Fruit fly (Drosophila melanogaster) whole organism, prepupa: ENCODE data around the gene CG7650.

Source experiments
- Blimp-1 ChIP-seq: fragments of 200-800 bp; sonication (Bioruptor generic); optimal IDR thresholded peaks from 3 replicates; lab custom pipeline; 2017; ENCODE audit warnings: missing biosample characterization, missing genetic modification characterization, mild to moderate bottlenecking, moderate library complexity, missing genetic modification reagents
- CG10631 ChIP-seq: fragments of 200-800 bp; sonication (Bioruptor generic); optimal IDR thresholded peaks from 2 replicates; lab custom pipeline; 2016; ENCODE audit warnings: missing biosample characterization, missing genetic modification characterization
- CG10669 ChIP-seq: fragments of 200-800 bp; sonication (Bioruptor generic); optimal IDR thresholded peaks from 3 replicates; lab custom pipeline; 2018; ENCODE audit warnings: missing biosample characterization, mild to moderate bottlenecking, missing genetic modification characterization, moderate library complexity
- CG11294 ChIP-seq: fragments of 200-800 bp; sonication (Bioruptor generic); IDR thresholded peaks from 2 replicates; pipeline ENCODE4 v1.3.6; 2022; ENCODE audit warnings: missing biosample characterization, missing genetic modification characterization
- CG11902 ChIP-seq: fragments of 200-800 bp; sonication (Bioruptor generic); optimal IDR thresholded peaks from 3 replicates; lab custom pipeline; 2016; ENCODE audit warnings: missing biosample characterization, missing genetic modification characterization
- CG15336 ChIP-seq: fragments of 200-800 bp; sonication (Bioruptor generic); IDR thresholded peaks from 2 replicates; pipeline ENCODE4 v1.3.6; 2022; ENCODE audit warnings: missing biosample characterization, missing genetic modification characterization
- CG3032 ChIP-seq: fragments of 200-800 bp; optimal IDR thresholded peaks from 2 replicates; lab custom pipeline; 2019; ENCODE audit warnings: missing biosample characterization, mild to moderate bottlenecking, missing genetic modification characterization, moderate library complexity
- CG32006 ChIP-seq: fragments of 200-800 bp; sonication (Bioruptor generic); optimal IDR thresholded peaks from 3 replicates; lab custom pipeline; 2017; ENCODE audit warnings: missing biosample characterization, mild to moderate bottlenecking, missing genetic modification characterization
- CG34406 ChIP-seq: fragments of 200-800 bp; sonication (Bioruptor generic); optimal IDR thresholded peaks from 3 replicates; lab custom pipeline; 2016; ENCODE audit warnings: missing biosample characterization, missing genetic modification characterization
- CG3919 ChIP-seq: fragments of 200-800 bp; sonication (Bioruptor generic); optimal IDR thresholded peaks from 3 replicates; lab custom pipeline; 2016; ENCODE audit warnings: missing biosample characterization, missing genetic modification characterization
- CG4318 ChIP-seq: fragments of 200-800 bp; sonication (Bioruptor generic); optimal IDR thresholded peaks from 3 replicates; lab custom pipeline; 2017; ENCODE audit warnings: missing biosample characterization, mild to moderate bottlenecking, missing genetic modification characterization
- CG6163 ChIP-seq: fragments of 200-800 bp; sonication (Bioruptor generic); IDR thresholded peaks from 3 replicates; pipeline ENCODE4 v1.3.6; 2022; ENCODE audit warnings: missing biosample characterization, missing genetic modification characterization
- CG6276 ChIP-seq: fragments of 200-800 bp; sonication (Bioruptor generic); optimal IDR thresholded peaks from 2 replicates; lab custom pipeline; 2017; ENCODE audit warnings: missing biosample characterization, mild to moderate bottlenecking, missing genetic modification characterization
- CG6792 ChIP-seq: fragments of 200-800 bp; sonication (Bioruptor generic); optimal IDR thresholded peaks from 3 replicates; lab custom pipeline; 2016; ENCODE audit warnings: missing biosample characterization, missing genetic modification characterization
- CG6808 ChIP-seq: fragments of 200-800 bp; sonication (Bioruptor generic); optimal IDR thresholded peaks from 3 replicates; lab custom pipeline; 2017; ENCODE audit warnings: missing biosample characterization, missing genetic modification characterization, mild to moderate bottlenecking, moderate library complexity, missing genetic modification reagents
- CG6854 ChIP-seq: fragments of 200-800 bp; sonication (Bioruptor generic); optimal IDR thresholded peaks from 2 replicates; lab custom pipeline; 2017; ENCODE audit warnings: missing biosample characterization, mild to moderate bottlenecking, missing genetic modification characterization
- CG8119 ChIP-seq: fragments of 200-800 bp; sonication (Bioruptor generic); IDR thresholded peaks from 3 replicates; pipeline ENCODE4 v1.3.6; 2022; ENCODE audit warnings: missing biosample characterization, missing genetic modification characterization
- CG8319 ChIP-seq: fragments of 200-800 bp; sonication (Bioruptor generic); optimal IDR thresholded peaks from 3 replicates; lab custom pipeline; 2016; ENCODE audit warnings: missing biosample characterization, missing genetic modification characterization
- CG8632 ChIP-seq: fragments of 200-800 bp; sonication (Bioruptor generic); optimal IDR thresholded peaks from 3 replicates; lab custom pipeline; 2016; ENCODE audit warnings: missing biosample characterization, missing genetic modification characterization
- Eip75B ChIP-seq: fragments of 200-800 bp; sonication (Bioruptor generic); optimal IDR thresholded peaks from 3 replicates; lab custom pipeline; 2016; ENCODE audit warnings: missing biosample characterization, missing genetic modification characterization
- Eip78C ChIP-seq: fragments of 200-800 bp; sonication (Bioruptor generic); peaks from one replicate; lab custom pipeline; 2016; ENCODE audit warnings: missing biosample characterization, missing genetic modification characterization
- Eip93F ChIP-seq: fragments of 200-800 bp; sonication (Bioruptor generic); optimal IDR thresholded peaks from 2 replicates; lab custom pipeline; 2016; ENCODE audit warnings: missing biosample characterization, mild to moderate bottlenecking, missing genetic modification characterization
- Ets96B ChIP-seq: fragments of 200-800 bp; optimal IDR thresholded peaks from 2 replicates; lab custom pipeline; 2019; ENCODE audit warnings: missing biosample characterization, mild to moderate bottlenecking, missing genetic modification characterization, moderate library complexity
- Gug ChIP-seq: fragments of 200-800 bp; sonication (Bioruptor generic); IDR thresholded peaks from 2 replicates; pipeline ENCODE4 v1.3.6; 2022; ENCODE audit warnings: missing biosample characterization, missing genetic modification characterization
- Hr4 ChIP-seq: fragments of 200-800 bp; sonication (Bioruptor generic); optimal IDR thresholded peaks from 3 replicates; lab custom pipeline; 2016; ENCODE audit warnings: missing biosample characterization, missing genetic modification characterization
- Lpt ChIP-seq: fragments of 200-800 bp; sonication (Bioruptor generic); optimal IDR thresholded peaks from 3 replicates; lab custom pipeline; 2016; ENCODE audit warnings: missing biosample characterization, missing genetic modification characterization
- OdsH ChIP-seq: fragments of 200-800 bp; sonication (Bioruptor generic); optimal IDR thresholded peaks from 3 replicates; lab custom pipeline; 2016; ENCODE audit warnings: missing biosample characterization, missing genetic modification characterization
- Smox ChIP-seq: fragments of 200-800 bp; sonication (Bioruptor generic); optimal IDR thresholded peaks from 3 replicates; lab custom pipeline; 2016; ENCODE audit warnings: missing biosample characterization, missing genetic modification characterization
- Sox15 ChIP-seq: fragments of 200-800 bp; sonication (Bioruptor generic); optimal IDR thresholded peaks from 3 replicates; lab custom pipeline; 2016; ENCODE audit warnings: missing biosample characterization, missing genetic modification characterization
- achi ChIP-seq: fragments of 200-800 bp; sonication (Bioruptor generic); optimal IDR thresholded peaks from 3 replicates; lab custom pipeline; 2016; ENCODE audit warnings: missing biosample characterization, missing genetic modification characterization
- acj6 ChIP-seq: fragments of 200-800 bp; sonication (Bioruptor generic); optimal IDR thresholded peaks from 3 replicates; lab custom pipeline; 2016; ENCODE audit warnings: missing biosample characterization, missing genetic modification characterization
- dac ChIP-seq: fragments of 200-800 bp; sonication (Bioruptor generic); optimal IDR thresholded peaks from 2 replicates; lab custom pipeline; 2017; ENCODE audit warnings: missing biosample characterization, mild to moderate bottlenecking, missing genetic modification characterization
- dsx ChIP-seq: fragments of 200-800 bp; optimal IDR thresholded peaks from 3 replicates; lab custom pipeline; 2019; ENCODE audit warnings: missing biosample characterization, mild to moderate bottlenecking, missing genetic modification characterization, moderate library complexity; ENCODE audit not compliant: poor library complexity, severe bottlenecking
- eg ChIP-seq: fragments of 200-800 bp; sonication (Bioruptor generic); IDR thresholded peaks from 3 replicates; pipeline ENCODE4 v1.3.6; 2022; ENCODE audit warnings: missing biosample characterization, missing genetic modification characterization
- esn ChIP-seq: fragments of 200-800 bp; sonication (Bioruptor generic); optimal IDR thresholded peaks from 2 replicates; lab custom pipeline; 2016; ENCODE audit warnings: missing biosample characterization, mild to moderate bottlenecking, missing genetic modification characterization, moderate library complexity
- fd59A ChIP-seq: fragments of 200-800 bp; sonication (Bioruptor generic); optimal IDR thresholded peaks from 2 replicates; lab custom pipeline; 2017; ENCODE audit warnings: missing biosample characterization, mild to moderate bottlenecking, missing genetic modification characterization, missing genetic modification reagents
- pdm3 ChIP-seq: fragments of 200-800 bp; sonication (Bioruptor generic); optimal IDR thresholded peaks from 3 replicates; lab custom pipeline; 2016; ENCODE audit warnings: missing biosample characterization, missing genetic modification characterization
- salr ChIP-seq, 2 experiments: fragments of 200-800 bp; sonication (Bioruptor generic); optimal IDR thresholded peaks; 3 replicates each; lab custom pipeline; 2016 to 2018; ENCODE audit warnings: missing biosample characterization in 2 of 2, missing genetic modification characterization in 2 of 2, mild to moderate bottlenecking in 1 of 2
- spab ChIP-seq: fragments of 200-800 bp; sonication (Bioruptor generic); optimal IDR thresholded peaks from 2 replicates; lab custom pipeline; 2017; ENCODE audit warnings: missing biosample characterization, mild to moderate bottlenecking, missing genetic modification characterization, missing genetic modification reagents
- topi ChIP-seq: fragments of 200-800 bp; sonication (Bioruptor generic); optimal IDR thresholded peaks from 3 replicates; lab custom pipeline; 2016; ENCODE audit warnings: missing biosample characterization, missing genetic modification characterization

The CG7650 gene

DNA sequence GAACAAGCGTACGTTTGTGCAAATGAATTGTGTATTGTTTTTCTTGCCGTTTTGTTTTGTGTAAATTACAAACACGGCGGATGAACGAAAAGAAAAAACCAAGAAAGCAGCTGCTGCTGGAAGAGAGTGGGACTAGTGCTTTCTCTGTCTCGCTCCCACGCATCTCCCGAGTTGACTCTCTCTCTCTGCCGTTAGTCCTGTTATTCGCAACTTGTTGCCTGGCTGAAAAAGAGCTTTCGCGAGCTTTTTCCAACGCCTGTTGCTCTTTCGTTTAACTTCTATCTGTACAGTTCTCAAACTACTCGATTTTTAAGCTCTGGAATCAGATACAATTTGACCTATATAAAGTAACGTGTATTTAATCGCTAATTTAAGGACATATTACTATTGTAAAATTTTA, 16.8 kb downstream of the CG7650 start:
- no peak for TF ChIP-seq CG4318 (GFP tag; lab: Kevin White, UChicago)
- no peak for TF ChIP-seq Smox (GFP tag; lab: Kevin White, UChicago)
- no peak for TF ChIP-seq CG10669 (GFP tag; lab: Kevin White, UChicago)
- no peak for TF ChIP-seq CG3919 (GFP tag; lab: Kevin White, UChicago)
- no peak for TF ChIP-seq Hr4
- TF ChIP-seq Eip78C (GFP tag; lab: Kevin White, UChicago), result peak; percentile 42
- no peak for TF ChIP-seq CG34406

DNA sequence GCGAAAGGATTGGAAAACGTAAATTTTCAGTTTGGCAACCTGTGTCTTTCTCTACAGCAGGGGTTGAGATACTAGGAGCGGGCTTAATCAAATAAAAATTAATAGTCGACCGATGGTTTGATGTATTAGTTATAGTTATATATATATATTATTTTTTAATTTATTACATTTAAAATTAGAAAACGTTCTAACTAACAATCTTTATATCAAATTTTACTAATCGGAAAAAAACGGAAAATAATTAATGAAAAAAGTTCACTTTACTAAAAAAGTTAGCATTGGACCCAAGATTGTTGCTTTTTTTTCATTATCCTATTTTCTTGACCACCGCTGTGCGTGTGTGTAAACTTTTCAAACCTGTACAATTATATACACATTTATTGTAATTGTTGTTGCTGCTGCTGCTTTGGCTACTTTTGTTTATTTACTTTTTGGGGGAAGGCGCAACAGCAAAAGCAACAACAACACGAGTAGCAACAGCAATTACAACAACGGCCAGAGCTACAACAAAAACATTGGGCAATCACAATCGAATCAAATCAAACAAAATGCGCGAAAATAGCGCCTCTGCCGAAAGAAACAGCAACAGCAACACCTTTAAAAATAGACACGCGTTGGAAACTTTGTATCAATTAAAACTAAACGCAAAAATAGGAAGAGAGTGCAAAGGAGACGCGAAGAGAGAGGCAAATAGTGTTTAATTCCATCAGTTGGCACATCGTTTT, 17.5 kb downstream of the CG7650 start:
- peak; percentile 67 for TF ChIP-seq Eip78C (GFP tag; lab: Kevin White, UChicago)
- no peak for TF ChIP-seq CG6792 (GFP tag; lab: Kevin White, UChicago)
- TF ChIP-seq CG32006, result peak; percentile 81
- no peak for TF ChIP-seq pdm3 (GFP tag; lab: Kevin White, UChicago)
- TF ChIP-seq esn (GFP tag; lab: Kevin White, UChicago), result peak; percentile 44
- peak; percentile 24 for TF ChIP-seq Ets96B
- no peak for TF ChIP-seq dac (GFP tag; lab: Kevin White, UChicago)
- no peak for TF ChIP-seq fd59A (GFP tag; lab: Kevin White, UChicago)
- TF ChIP-seq CG8632, result peak; percentile 43
- TF ChIP-seq Eip93F (GFP tag; lab: Kevin White, UChicago), result no peak
- peak; percentile 4 for TF ChIP-seq spab (GFP tag; lab: Kevin White, UChicago)
- TF ChIP-seq topi (GFP tag; lab: Kevin White, UChicago), result no peak
- no peak for TF ChIP-seq Lpt (GFP tag; lab: Kevin White, UChicago)
- TF ChIP-seq CG6276 (GFP tag; lab: Kevin White, UChicago), result peak; percentile 79
- TF ChIP-seq CG15336 (GFP tag; lab: Robert Waterston, UW), result peak; percentile 84
- peak; percentile 48 for TF ChIP-seq Hr4
- peak; percentile 49 for TF ChIP-seq achi (GFP tag; lab: Kevin White, UChicago)
- peak; percentile 88 for TF ChIP-seq CG8119 (GFP tag; lab: Robert Waterston, UW)
- TF ChIP-seq Smox (GFP tag; lab: Kevin White, UChicago), result no peak
- peak; percentile 71 for TF ChIP-seq eg (GFP tag; lab: Robert Waterston, UW)
- TF ChIP-seq CG4318 (GFP tag; lab: Kevin White, UChicago), result peak; percentile 38
- TF ChIP-seq CG8319 (GFP tag; lab: Kevin White, UChicago), result no peak
- TF ChIP-seq CG10631 (GFP tag; lab: Kevin White, UChicago), result peak; percentile 27
- no peak for TF ChIP-seq CG6808 (GFP tag; lab: Kevin White, UChicago)
- no peak for TF ChIP-seq Sox15 (GFP tag; lab: Kevin White, UChicago)
- peak; percentile 12 for TF ChIP-seq acj6 (GFP tag; lab: Kevin White, UChicago)
- TF ChIP-seq CG11902, result no peak
- TF ChIP-seq CG34406, result peak; percentile 37
- TF ChIP-seq CG3919 (GFP tag; lab: Kevin White, UChicago), result peak; percentile 40
- no peak for TF ChIP-seq Blimp-1
- TF ChIP-seq OdsH (GFP tag; lab: Kevin White, UChicago), result peak; percentile 40
- no peak for TF ChIP-seq CG6854 (GFP tag; lab: Kevin White, UChicago)
- TF ChIP-seq Gug (GFP tag; lab: Robert Waterston, UW), result peak; percentile 61
- TF ChIP-seq Eip75B (GFP tag; lab: Kevin White, UChicago), result no peak
- TF ChIP-seq salr (GFP tag; optimal IDR thresholded peaks at IDR 0.05; lab: Kevin White, UChicago), result peak in 1 of 2 experiments; percentile 56
- no peak for TF ChIP-seq dsx (GFP tag; lab: Kevin White, UChicago)
- TF ChIP-seq CG6163 (GFP tag; lab: Robert Waterston, UW), result no peak
- peak; percentile 42; the same call in 1 of the 2 replicates for TF ChIP-seq CG11294 (GFP tag; lab: Robert Waterston, UW)
- TF ChIP-seq CG3032 (tag; lab: Kevin White, UChicago), result peak; percentile 31
- TF ChIP-seq, all 60 proteins: peak for 22
